Fruit fly (Drosophila melanogaster) whole organism, wandering third instar larva: Measurements from ENCODE around the gene CG34117.

Experiments used
- Abd-B ChIP-seq: fragments of >200 bp; optimal IDR thresholded peaks from 2 replicates; lab custom pipeline; 2017; ENCODE audit warnings: missing biosample characterization, missing genetic modification characterization
- CG32264 ChIP-seq: fragments of 200-800 bp; sonication (Bioruptor generic); optimal IDR thresholded peaks from 2 replicates; lab custom pipeline; 2016; ENCODE audit warnings: missing biosample characterization, missing genetic modification characterization
- CG9705 ChIP-seq: fragments of 200-800 bp; sonication (Bioruptor generic); optimal IDR thresholded peaks from 2 replicates; lab custom pipeline; 2018; ENCODE audit warnings: missing biosample characterization, mild to moderate bottlenecking, missing genetic modification characterization
- CrebA ChIP-seq: fragments of 200-800 bp; sonication (Bioruptor generic); optimal IDR thresholded peaks from 2 replicates; lab custom pipeline; 2016; ENCODE audit warnings: missing biosample characterization, mild to moderate bottlenecking, missing genetic modification characterization, borderline replicate concordance
- Dfd ChIP-seq: fragments of >200 bp; optimal IDR thresholded peaks from 2 replicates; lab custom pipeline; 2017; ENCODE audit warnings: missing biosample characterization, missing genetic modification characterization
- Dif ChIP-seq: fragments of 200-275, 200-300 bp; sonication (Bioruptor generic); optimal IDR thresholded peaks from 2 replicates; lab custom pipeline; 2018; ENCODE audit warnings: missing biosample characterization, missing genetic modification characterization; ENCODE audit not compliant: partially characterized antibody
- GATAd ChIP-seq: sonication (Bioruptor generic); optimal IDR thresholded peaks from 2 replicates; lab custom pipeline; 2016; ENCODE audit warnings: missing biosample characterization, missing genetic modification characterization
- HLH106 ChIP-seq: fragments of 200-800 bp; optimal IDR thresholded peaks from 3 replicates; lab custom pipeline; 2019; ENCODE audit warnings: missing biosample characterization, mild to moderate bottlenecking, missing genetic modification characterization, moderate library complexity
- Hnf4 ChIP-seq: fragments of 200-800 bp; sonication (Bioruptor generic); optimal IDR thresholded peaks from 2 replicates; lab custom pipeline; 2016; ENCODE audit warnings: missing biosample characterization, mild to moderate bottlenecking, missing genetic modification characterization
- Hr78 ChIP-seq: fragments of >200 bp; optimal IDR thresholded peaks from 2 replicates; lab custom pipeline; 2017; ENCODE audit warnings: missing biosample characterization, missing genetic modification characterization
- Hr83 ChIP-seq: fragments of 200-300 bp; sonication (Bioruptor generic); optimal IDR thresholded peaks from 2 replicates; lab custom pipeline; 2016; ENCODE audit warnings: missing biosample characterization, mild to moderate bottlenecking, missing genetic modification characterization, moderate library complexity; ENCODE audit not compliant: poor library complexity, severe bottlenecking
- Jra ChIP-seq: sonication (Bioruptor generic); optimal IDR thresholded peaks from 2 replicates; lab custom pipeline; 2016; ENCODE audit warnings: missing biosample characterization, missing genetic modification characterization
- Mio ChIP-seq: sonication (Bioruptor generic); optimal IDR thresholded peaks from 2 replicates; lab custom pipeline; 2016; ENCODE audit warnings: missing biosample characterization, missing genetic modification characterization
- Myc ChIP-seq: fragments of >200 bp; optimal IDR thresholded peaks from 2 replicates; lab custom pipeline; 2017
- N ChIP-seq: fragments of >200 bp; optimal IDR thresholded peaks from 2 replicates; lab custom pipeline; 2018; ENCODE audit warnings: missing biosample characterization, missing external identifiers, missing genetic modification characterization
- OdsH ChIP-seq: fragments of 200-800 bp; sonication (Bioruptor generic); optimal IDR thresholded peaks from 2 replicates; lab custom pipeline; 2016; ENCODE audit warnings: missing biosample characterization, mild to moderate bottlenecking, missing genetic modification characterization
- Rel ChIP-seq, 2 experiments: fragments of 200-800 bp; sonication (Bioruptor generic) in 1 of 2; optimal IDR thresholded peaks; 2 replicates in 1 of 2; 3 replicates in 1 of 2; lab custom pipeline; 2016 to 2019; ENCODE audit warnings: mild to moderate bottlenecking in 2 of 2, missing biosample characterization in 2 of 2, missing genetic modification characterization in 2 of 2, moderate library complexity in 1 of 2
- Sp1 ChIP-seq: fragments of 200-800 bp; sonication (Bioruptor generic); optimal IDR thresholded peaks from 3 replicates; lab custom pipeline; 2019; ENCODE audit warnings: missing biosample characterization, mild to moderate bottlenecking, missing genetic modification characterization, moderate library complexity
- Vsx2 ChIP-seq: fragments of 200-300, 225-300 bp; sonication (Bioruptor generic); optimal IDR thresholded peaks from 2 replicates; lab custom pipeline; 2018; ENCODE audit warnings: missing biosample characterization, missing genetic modification characterization; ENCODE audit not compliant: partially characterized antibody
- br ChIP-seq: fragments of 200-800 bp; sonication (Bioruptor generic); optimal IDR thresholded peaks from 2 replicates; lab custom pipeline; 2016; ENCODE audit warnings: missing biosample characterization, missing genetic modification characterization
- brk ChIP-seq: fragments of 200-800 bp; sonication (Bioruptor generic); optimal IDR thresholded peaks from 2 replicates; lab custom pipeline; 2016; ENCODE audit warnings: missing biosample characterization, mild to moderate bottlenecking, missing genetic modification characterization
- dl ChIP-seq, 2 experiments: fragments of 175-275, 200-275 bp in 1 of 2; fragments of 200-275 bp in 1 of 2; sonication (Bioruptor generic); optimal IDR thresholded peaks; lab custom pipeline; 2018; ENCODE audit warnings: mild to moderate bottlenecking in 2 of 2, missing biosample characterization in 2 of 2, missing genetic modification characterization in 2 of 2, moderate library complexity in 2 of 2; ENCODE audit not compliant: partially characterized antibody in 2 of 2, insufficient read depth in 1 of 2
- dmrt93B ChIP-seq: fragments of 200-800 bp; sonication (Bioruptor generic); optimal IDR thresholded peaks from 2 replicates; lab custom pipeline; 2018; ENCODE audit warnings: missing biosample characterization, mild to moderate bottlenecking, missing genetic modification characterization
- dsf ChIP-seq: sonication (Bioruptor generic); optimal IDR thresholded peaks from 2 replicates; lab custom pipeline; 2016; ENCODE audit warnings: missing biosample characterization, missing genetic modification characterization, borderline replicate concordance
- ey ChIP-seq: fragments of 200-800 bp; sonication (Bioruptor generic); optimal IDR thresholded peaks from 2 replicates; lab custom pipeline; 2016; ENCODE audit warnings: missing biosample characterization, missing genetic modification characterization
- foxo ChIP-seq, 2 experiments: fragments of 200-800 bp; sonication (Bioruptor generic); optimal IDR thresholded peaks; 2 replicates in 1 of 2; 3 replicates in 1 of 2; lab custom pipeline; 2016 to 2017; ENCODE audit warnings: missing biosample characterization in 2 of 2, missing genetic modification characterization in 2 of 2
- fru ChIP-seq: fragments of 200-800 bp; sonication (Bioruptor generic); optimal IDR thresholded peaks from 3 replicates; lab custom pipeline; 2016; ENCODE audit warnings: missing biosample characterization, mild to moderate bottlenecking, missing genetic modification characterization
- h ChIP-seq: fragments of 200-800 bp; sonication (Bioruptor generic); optimal IDR thresholded peaks from 3 replicates; lab custom pipeline; 2016; ENCODE audit warnings: missing biosample characterization, mild to moderate bottlenecking, missing genetic modification characterization
- jim ChIP-seq: fragments of 175-275, 200-325 bp; sonication (Bioruptor generic); optimal IDR thresholded peaks from 2 replicates; lab custom pipeline; 2016; ENCODE audit warnings: missing biosample characterization, mild to moderate bottlenecking, missing genetic modification characterization
- lola ChIP-seq: fragments of >200 bp; optimal IDR thresholded peaks from 2 replicates; lab custom pipeline; 2017; ENCODE audit warnings: missing biosample characterization, missing genetic modification characterization
- pan ChIP-seq: fragments of >200 bp; optimal IDR thresholded peaks from 2 replicates; lab custom pipeline; 2017
- psq ChIP-seq: fragments of 200-800 bp; sonication (Bioruptor generic); optimal IDR thresholded peaks from 3 replicates; lab custom pipeline; 2017; ENCODE audit warnings: missing biosample characterization, mild to moderate bottlenecking, missing genetic modification characterization, moderate library complexity
- rgr ChIP-seq: fragments of 200-800 bp; sonication (Bioruptor generic); optimal IDR thresholded peaks from 3 replicates; lab custom pipeline; 2016; ENCODE audit warnings: missing biosample characterization, mild to moderate bottlenecking, missing genetic modification characterization
- sage ChIP-seq: fragments of 200-800 bp; sonication (Bioruptor generic); optimal IDR thresholded peaks from 2 replicates; lab custom pipeline; 2016; ENCODE audit warnings: missing biosample characterization, mild to moderate bottlenecking, missing genetic modification characterization
- sv ChIP-seq: fragments of 200-800 bp; sonication (Bioruptor generic); optimal IDR thresholded peaks from 3 replicates; lab custom pipeline; 2016; ENCODE audit warnings: missing biosample characterization, missing genetic modification characterization
- tai ChIP-seq: sonication (Bioruptor generic); optimal IDR thresholded peaks from 2 replicates; lab custom pipeline; 2016; ENCODE audit warnings: missing biosample characterization, missing genetic modification characterization
- usp ChIP-seq: fragments of >200 bp; optimal IDR thresholded peaks from 2 replicates; lab custom pipeline; 2017; ENCODE audit warnings: missing biosample characterization, missing genetic modification characterization
- woc ChIP-seq: sonication (Bioruptor generic); optimal IDR thresholded peaks from 2 replicates; lab custom pipeline; 2016; ENCODE audit warnings: missing biosample characterization, mild to moderate bottlenecking, missing genetic modification characterization

Gene CG34117

DNA sequence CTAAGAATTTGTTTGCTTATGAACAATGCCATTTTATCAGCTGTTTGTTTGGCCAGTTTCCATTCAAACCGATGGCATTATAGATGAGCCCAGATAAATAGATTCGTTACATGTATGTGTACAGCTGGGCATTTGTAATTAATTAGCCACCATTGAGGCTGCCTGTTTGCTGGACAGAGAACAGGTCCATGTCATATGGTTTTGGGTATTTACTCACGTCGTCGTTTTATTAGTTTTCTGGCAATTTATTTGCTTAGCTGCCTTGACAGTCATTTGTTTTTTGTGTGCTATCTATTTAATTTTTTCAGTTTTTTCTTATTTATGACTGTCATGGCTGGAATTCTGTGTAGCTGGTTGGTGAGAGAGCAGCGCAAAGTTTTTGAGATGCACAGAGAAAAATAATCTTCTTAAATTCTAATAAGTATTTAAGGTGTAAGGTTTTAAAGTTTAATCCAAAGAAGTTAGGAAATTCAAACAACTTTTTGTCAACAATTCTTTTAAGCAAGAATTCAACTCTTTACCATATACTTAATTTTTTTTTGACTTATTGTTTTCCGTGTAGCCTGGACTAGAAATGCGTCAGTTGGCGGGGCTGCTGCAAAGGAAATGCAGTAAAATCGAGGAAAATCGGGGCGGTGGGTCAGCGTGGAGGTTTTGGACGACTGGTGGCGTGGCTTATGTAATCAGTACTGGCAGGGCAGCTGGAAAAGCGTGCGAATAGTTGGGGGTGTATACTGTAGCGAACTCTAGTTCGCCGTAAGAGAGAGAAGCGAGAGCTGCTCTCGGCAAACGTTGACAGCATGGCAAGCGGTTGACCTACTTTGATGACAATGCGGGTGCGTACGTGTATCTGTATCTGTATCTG is 34.9 kb upstream of the CG34117 start:
- TF ChIP-seq lola (no peak), OdsH (GFP tag; lab: Kevin White, UChicago) (peak; percentile 54), CrebA (GFP tag; lab: Kevin White, UChicago) (no peak), N (GFP tag; lab: Kevin White, UChicago) (no peak), Rel (GFP tag; optimal IDR thresholded peaks at IDR 0.05; lab: Kevin White, UChicago) (no peak), Rel (tag; optimal IDR thresholded peaks at IDR 0.05; lab: Kevin White, UChicago) (no peak), psq (GFP tag; lab: Kevin White, UChicago) (peak; percentile 33), dsf (GFP tag; lab: Kevin White, UChicago) (no peak), h (GFP tag; lab: Kevin White, UChicago) (peak; percentile 18), HLH106 (no peak), Myc (no peak), Sp1 (GFP tag; lab: Kevin White, UChicago) (no peak), ey (peak; percentile 44), Vsx2 (GFP tag; lab: Kevin White, UChicago) (no peak), usp (GFP tag; lab: Kevin White, UChicago) (no peak), CG32264 (GFP tag; lab: Kevin White, UChicago) (no peak), Hr78 (GFP tag; lab: Kevin White, UChicago) (no peak), br (GFP tag; lab: Kevin White, UChicago) (peak; percentile 43), Mio (GFP tag; lab: Kevin White, UChicago) (no peak), dmrt93B (no peak), Dif (GFP tag; lab: Kevin White, UChicago) (no peak), Jra (GFP tag; lab: Kevin White, UChicago) (no peak), jim (GFP tag; lab: Kevin White, UChicago) (no peak), brk (no peak), GATAd (GFP tag; lab: Kevin White, UChicago) (no peak), rgr (GFP tag; lab: Kevin White, UChicago) (peak; percentile 57), Dfd (GFP tag; lab: Kevin White, UChicago) (no peak), pan (lab: Kevin White, UChicago) (no peak), sv (peak; percentile 61), sage (no peak), foxo (GFP tag; optimal IDR thresholded peaks at IDR 0.05; lab: Kevin White, UChicago) (peak in 1 of 2 experiments; percentile 58), Abd-B (GFP tag; lab: Kevin White, UChicago) (no peak), woc (no peak), tai (GFP tag; lab: Kevin White, UChicago) (peak; percentile 32), CG9705 (GFP tag; lab: Kevin White, UChicago) (no peak), Hr83 (no peak), fru (GFP tag; lab: Kevin White, UChicago) (peak; percentile 36), Hnf4 (GFP tag; lab: Kevin White, UChicago) (peak; percentile 29), dl (GFP tag; optimal IDR thresholded peaks at IDR 0.05; lab: Kevin White, UChicago; ENCODE audit: insufficient read depth in 1 of 2, partially characterized antibody in 2 of 2) (no peak)

DNA sequence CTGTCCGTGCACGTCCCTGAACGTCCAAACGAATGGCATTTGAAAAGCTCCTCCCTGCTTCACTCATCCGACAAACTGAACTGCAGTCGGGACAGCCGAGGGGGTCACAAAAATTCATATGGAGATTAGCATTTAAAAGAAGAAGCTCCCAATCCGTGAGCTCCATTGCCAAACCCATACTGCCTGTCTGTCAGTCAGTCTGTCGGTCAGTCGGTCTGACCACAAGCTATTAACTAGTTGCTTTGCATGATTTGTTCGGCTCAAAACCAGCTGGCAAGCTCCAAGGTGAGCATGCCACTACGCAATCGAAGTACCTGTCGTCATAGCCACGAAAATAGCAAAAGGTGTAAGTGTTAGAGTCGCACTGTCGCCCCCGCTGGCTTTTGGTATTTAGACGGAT is 33.9 kb upstream of the CG34117 start:
- TF ChIP-seq lola (no peak), Hr78 (GFP tag; lab: Kevin White, UChicago) (no peak), Jra (GFP tag; lab: Kevin White, UChicago) (no peak), GATAd (GFP tag; lab: Kevin White, UChicago) (no peak), Dfd (GFP tag; lab: Kevin White, UChicago) (no peak), fru (GFP tag; lab: Kevin White, UChicago) (no peak), OdsH (GFP tag; lab: Kevin White, UChicago) (no peak), Hr83 (no peak), Hnf4 (GFP tag; lab: Kevin White, UChicago) (no peak), brk (no peak), woc (no peak), HLH106 (no peak), br (GFP tag; lab: Kevin White, UChicago) (no peak), usp (GFP tag; lab: Kevin White, UChicago) (no peak), Sp1 (GFP tag; lab: Kevin White, UChicago) (no peak), foxo (GFP tag; optimal IDR thresholded peaks at IDR 0.05; lab: Kevin White, UChicago) (no peak), CG32264 (GFP tag; lab: Kevin White, UChicago) (no peak), sv (no peak), CrebA (GFP tag; lab: Kevin White, UChicago) (no peak)
- TF ChIP-seq, all 38 proteins: peak for 0
